Worm (Caenorhabditis elegans) whole organism, young adult: ENCODE data around the gene E04F6.4.

Experiments
- B0336.3 ChIP-seq: fragments of 200-800 bp; sonication (Bioruptor generic); IDR thresholded peaks from 2 replicates; pipeline ENCODE4 v1.3.6; 2022; ENCODE audit warnings: missing genetic modification characterization, missing compliant biosample characterization
- C06A6.2 ChIP-seq: fragments of 200-800 bp; sonication (Bioruptor generic); conservative IDR thresholded peaks from 2 replicates; pipeline ENCODE4 v1.3.6; 2022; ENCODE audit warnings: missing genetic modification characterization, missing compliant biosample characterization
- F22D6.2 ChIP-seq: sonication (generic microtip); optimal IDR thresholded peaks from 2 replicates; lab custom pipeline; 2016; ENCODE audit warnings: mild to moderate bottlenecking, missing genetic modification characterization, missing compliant biosample characterization
- F23B12.7 ChIP-seq: sonication (generic microtip); optimal IDR thresholded peaks from 2 replicates; lab custom pipeline; 2017; ENCODE audit warnings: missing genetic modification characterization, mild to moderate bottlenecking, missing compliant biosample characterization, antibody characterized with exemption, moderate library complexity; ENCODE audit not compliant: insufficient read depth
- F33H1.4 ChIP-seq: fragments of 200-800 bp; sonication (Bioruptor generic); IDR thresholded peaks from 2 replicates; pipeline ENCODE4 v1.3.6; 2022; ENCODE audit warnings: missing genetic modification reagents, missing genetic modification characterization, missing compliant biosample characterization
- F49E8.2 ChIP-seq: sonication (generic microtip); optimal IDR thresholded peaks from 3 replicates; lab custom pipeline; 2017; ENCODE audit warnings: missing genetic modification characterization, mild to moderate bottlenecking, missing compliant biosample characterization, antibody characterized with exemption, moderate library complexity; ENCODE audit not compliant: insufficient read depth
- F52B5.7 ChIP-seq: sonication (generic microtip); optimal IDR thresholded peaks from 2 replicates; lab custom pipeline; 2016; ENCODE audit warnings: mild to moderate bottlenecking, missing genetic modification characterization, missing compliant biosample characterization
- K12H6.12 ChIP-seq: fragments of 200-800 bp; sonication (Bioruptor generic); optimal IDR thresholded peaks from 2 replicates; lab custom pipeline; 2018; ENCODE audit warnings: mild to moderate bottlenecking, missing genetic modification characterization, missing compliant biosample characterization
- T07F8.4 ChIP-seq: sonication (generic microtip); optimal IDR thresholded peaks from 2 replicates; lab custom pipeline; 2016; ENCODE audit warnings: mild to moderate bottlenecking, missing genetic modification characterization, moderate library complexity, missing compliant biosample characterization
- Y95B8A.8 ChIP-seq: fragments of 200-800 bp; sonication (Bioruptor generic); IDR thresholded peaks from 2 replicates; pipeline ENCODE4 v1.3.6; 2022; ENCODE audit warnings: missing genetic modification reagents, missing genetic modification characterization, missing compliant biosample characterization
- athp-1 ChIP-seq: sonication (generic microtip); optimal IDR thresholded peaks from 2 replicates; lab custom pipeline; 2017; ENCODE audit warnings: mild to moderate bottlenecking, missing genetic modification characterization, missing compliant biosample characterization
- ceh-27 ChIP-seq: fragments of 200-800 bp; sonication (Bioruptor generic); optimal IDR thresholded peaks from 2 replicates; lab custom pipeline; 2018; ENCODE audit warnings: mild to moderate bottlenecking, missing genetic modification characterization, moderate library complexity, missing compliant biosample characterization
- ceh-91 ChIP-seq: fragments of 200-800 bp; sonication (Bioruptor generic); IDR thresholded peaks from 2 replicates; pipeline ENCODE4 v1.3.6; 2022; ENCODE audit warnings: missing genetic modification reagents, missing genetic modification characterization, missing compliant biosample characterization
- chd-7 ChIP-seq: sonication (generic microtip); optimal IDR thresholded peaks from 2 replicates; lab custom pipeline; 2016; ENCODE audit warnings: mild to moderate bottlenecking, missing genetic modification characterization, moderate library complexity, missing compliant biosample characterization
- egrh-3 ChIP-seq: fragments of 200-800 bp; sonication (Bioruptor generic); IDR thresholded peaks from 2 replicates; pipeline ENCODE4 v1.3.6; 2022; ENCODE audit warnings: missing genetic modification reagents, missing genetic modification characterization, missing compliant biosample characterization
- ekl-4 ChIP-seq: fragments of 200-800 bp; sonication (Bioruptor generic); IDR thresholded peaks from 2 replicates; pipeline ENCODE4 v1.3.6; 2022; ENCODE audit warnings: missing genetic modification reagents, missing genetic modification characterization, missing compliant biosample characterization
- him-1 ChIP-seq: sonication (generic microtip); optimal IDR thresholded peaks from 2 replicates; lab custom pipeline; 2016; ENCODE audit warnings: missing genotype, missing genetic modification reagents, missing genetic modification characterization, missing compliant biosample characterization
- hlh-26 ChIP-seq: fragments of 200-800 bp; sonication (Bioruptor generic); conservative IDR thresholded peaks from 2 replicates; pipeline ENCODE4 v1.3.6; 2022; ENCODE audit warnings: missing genetic modification reagents, missing genetic modification characterization, missing compliant biosample characterization
- hmg-1.2 ChIP-seq: fragments of 200-800 bp; sonication (Bioruptor generic); IDR thresholded peaks from 2 replicates; pipeline ENCODE4 v1.3.6; 2022; ENCODE audit warnings: missing genetic modification reagents, missing genetic modification characterization, missing compliant biosample characterization
- hsf-1 ChIP-seq: fragments of 200-800 bp; sonication (Bioruptor generic); IDR thresholded peaks from 2 replicates; pipeline ENCODE4 v1.3.6; 2022; ENCODE audit warnings: missing genetic modification reagents, missing genetic modification characterization, missing compliant biosample characterization
- let-607 ChIP-seq, 2 experiments: fragments of 200-800 bp in 1 of 2; sonication (Bioruptor generic) in 1 of 2; sonication (generic microtip) in 1 of 2; optimal IDR thresholded peaks; 2 replicates each; lab custom pipeline; 2016 to 2018; ENCODE audit warnings: mild to moderate bottlenecking in 2 of 2, missing compliant biosample characterization in 2 of 2, missing genetic modification characterization in 2 of 2, moderate library complexity in 2 of 2, missing genotype in 1 of 2
- lin-40 ChIP-seq: sonication (generic microtip); optimal IDR thresholded peaks from 2 replicates; lab custom pipeline; 2016; ENCODE audit warnings: missing genetic modification characterization, mild to moderate bottlenecking, missing compliant biosample characterization, missing genotype, missing genetic modification reagents
- lir-1 ChIP-seq: fragments of 200-800 bp; sonication (Bioruptor generic); conservative IDR thresholded peaks from 2 replicates; pipeline ENCODE4 v1.3.6; 2022; ENCODE audit warnings: missing genetic modification reagents, missing genetic modification characterization, missing compliant biosample characterization
- madf-8 ChIP-seq: fragments of 200-800 bp; sonication (Bioruptor generic); conservative IDR thresholded peaks from 2 replicates; pipeline ENCODE4 v1.3.6; 2022; ENCODE audit warnings: missing genetic modification reagents, missing genetic modification characterization, missing compliant biosample characterization
- mel-28 ChIP-seq: sonication (generic microtip); optimal IDR thresholded peaks from 2 replicates; lab custom pipeline; 2016; ENCODE audit warnings: borderline replicate concordance, mild to moderate bottlenecking, missing genetic modification characterization, missing compliant biosample characterization
- mxl-1 ChIP-seq: sonication (generic microtip); optimal IDR thresholded peaks from 2 replicates; lab custom pipeline; 2016; ENCODE audit warnings: missing genetic modification characterization, missing compliant biosample characterization
- nfya-2 ChIP-seq: fragments of 200-800 bp; sonication (Bioruptor generic); IDR thresholded peaks from 2 replicates; pipeline ENCODE4 v1.3.6; 2022; ENCODE audit warnings: missing genetic modification reagents, missing genetic modification characterization, missing compliant biosample characterization
- nhr-179 ChIP-seq: sonication (generic microtip); optimal IDR thresholded peaks from 2 replicates; lab custom pipeline; 2016; ENCODE audit warnings: mild to moderate bottlenecking, missing genetic modification characterization, missing compliant biosample characterization
- nhr-80 ChIP-seq: sonication (generic microtip); optimal IDR thresholded peaks from 2 replicates; lab custom pipeline; 2016; ENCODE audit warnings: missing genetic modification characterization, missing compliant biosample characterization
- pbrm-1 ChIP-seq: fragments of 200-800 bp; sonication (Bioruptor generic); IDR thresholded peaks from 2 replicates; pipeline ENCODE4 v1.3.6; 2022; ENCODE audit warnings: missing genetic modification reagents, missing genetic modification characterization, missing compliant biosample characterization
- sdz-38 ChIP-seq: sonication (generic microtip); optimal IDR thresholded peaks from 2 replicates; lab custom pipeline; 2016; ENCODE audit warnings: missing genotype, missing genetic modification characterization, missing compliant biosample characterization
- snpc-3.4 ChIP-seq: sonication (generic microtip); optimal IDR thresholded peaks from 2 replicates; lab custom pipeline; 2017; ENCODE audit warnings: missing genetic modification characterization, mild to moderate bottlenecking, missing compliant biosample characterization, antibody characterized with exemption, moderate library complexity, missing genotype, missing genetic modification reagents
- tlf-1 ChIP-seq: fragments of 200-800 bp; sonication (Bioruptor generic); optimal IDR thresholded peaks from 2 replicates; lab custom pipeline; 2018; ENCODE audit warnings: mild to moderate bottlenecking, missing genetic modification characterization, missing compliant biosample characterization
- zfh-2 ChIP-seq: fragments of 200-800 bp; sonication (Bioruptor generic); conservative IDR thresholded peaks from 2 replicates; pipeline ENCODE4 v1.3.6; 2022; ENCODE audit warnings: missing genetic modification reagents, missing genetic modification characterization, missing compliant biosample characterization
- ztf-25 ChIP-seq: fragments of 200-800 bp; sonication (Bioruptor generic); IDR thresholded peaks from 2 replicates; pipeline ENCODE4 v1.3.6; 2022; ENCODE audit warnings: missing genetic modification reagents, missing genetic modification characterization, missing compliant biosample characterization
- ztf-26 ChIP-seq: sonication (generic microtip); optimal IDR thresholded peaks from 2 replicates; lab custom pipeline; 2017; ENCODE audit warnings: missing genetic modification characterization, missing compliant biosample characterization
- ztf-6 ChIP-seq: fragments of 200-800 bp; sonication (Bioruptor generic); IDR thresholded peaks from 2 replicates; pipeline ENCODE4 v1.3.6; 2022; ENCODE audit warnings: missing genetic modification reagents, missing genetic modification characterization, missing compliant biosample characterization

The E04F6.4 gene

DNA sequence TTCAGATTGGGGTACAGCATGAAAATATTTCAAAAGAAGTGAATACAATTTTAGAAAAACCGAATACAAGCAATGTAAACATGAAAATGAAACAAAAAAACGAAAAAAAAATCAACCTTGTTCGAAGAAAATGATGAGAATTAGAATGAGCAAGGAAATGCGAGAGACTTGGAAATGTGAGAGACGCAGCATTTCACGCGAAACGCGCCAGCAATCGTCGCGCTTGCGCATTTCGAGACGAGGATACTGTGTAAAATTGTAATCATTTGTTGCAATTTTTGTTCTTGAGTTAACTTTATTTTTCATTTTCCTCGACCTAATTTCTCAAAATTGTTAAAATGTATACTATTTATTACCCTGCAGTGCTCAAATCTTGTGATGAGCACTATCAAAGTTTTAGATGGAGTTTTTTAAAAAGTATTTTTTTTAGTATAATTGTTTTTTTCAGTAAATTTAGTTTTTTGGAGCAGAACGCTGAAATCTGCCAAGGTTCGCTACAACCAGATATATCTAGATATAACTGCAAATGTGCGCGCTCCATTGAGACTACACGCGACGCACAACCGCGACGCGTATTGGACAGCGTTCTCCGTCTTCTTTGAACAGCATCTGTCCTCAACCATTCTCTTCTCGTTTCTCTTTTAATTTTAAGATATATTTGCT is 37.1 kb upstream of the E04F6.4 start, which contains the start of gene fust-1 (continued):
- peak; percentile 77; the same call in 1 of the 2 replicates for TF ChIP-seq ztf-6 (GFP tag; lab: Robert Waterston, UW)
- TF ChIP-seq C06A6.2 (GFP tag; lab: Robert Waterston, UW) = peak; percentile 88
- peak; percentile 96 for TF ChIP-seq ekl-4 (GFP tag; lab: Robert Waterston, UW)
- no peak for TF ChIP-seq nhr-179 (tag; lab: Kevin White, UChicago)
- no peak for TF ChIP-seq T07F8.4 (tag; lab: Kevin White, UChicago)
- TF ChIP-seq ceh-91 (GFP tag; lab: Robert Waterston, UW) = peak; percentile 88
- TF ChIP-seq F49E8.2 (tag; lab: Kevin White, UChicago) = peak; percentile 83
- no peak for TF ChIP-seq ztf-25
- TF ChIP-seq egrh-3 (GFP tag; lab: Robert Waterston, UW) = no peak; the same call in 1 of the 2 replicates
- TF ChIP-seq nfya-2 (GFP tag; lab: Robert Waterston, UW) = no peak
- TF ChIP-seq madf-8 (GFP tag; lab: Robert Waterston, UW) = peak; percentile 86
- TF ChIP-seq B0336.3 (GFP tag; lab: Robert Waterston, UW) = peak; percentile 96
- TF ChIP-seq sdz-38 (tag; lab: Kevin White, UChicago) = no peak
- peak; percentile 88 for TF ChIP-seq lir-1 (GFP tag; lab: Robert Waterston, UW)
- TF ChIP-seq mel-28 = no peak
- TF ChIP-seq ztf-26 (tag; lab: Kevin White, UChicago) = peak; percentile 88
- TF ChIP-seq ceh-27 (GFP tag; lab: Kevin White, UChicago) = peak; percentile 90
- TF ChIP-seq mxl-1 = no peak
- peak; percentile 97 for TF ChIP-seq hmg-1.2 (GFP tag; lab: Robert Waterston, UW)
- peak; percentile 17 for TF ChIP-seq F52B5.7 (tag; lab: Kevin White, UChicago)
- peak; percentile 82 for TF ChIP-seq F33H1.4
- TF ChIP-seq hlh-26 (GFP tag; lab: Robert Waterston, UW) = no peak
- peak; percentile 93 for TF ChIP-seq Y95B8A.8
- peak; percentile 93 for TF ChIP-seq athp-1
- TF ChIP-seq nhr-80 (tag; lab: Kevin White, UChicago) = peak; percentile 70
- peak; percentile 97 for TF ChIP-seq lin-40
- TF ChIP-seq K12H6.12 (tag; lab: Kevin White, UChicago) = peak; percentile 88
- TF ChIP-seq F23B12.7 (tag; lab: Kevin White, UChicago) = peak; percentile 87
- TF ChIP-seq him-1 (tag; lab: Kevin White, UChicago) = peak; percentile 75
- peak; percentile 80 for TF ChIP-seq chd-7 (tag; lab: Kevin White, UChicago)
- TF ChIP-seq snpc-3.4 (tag; lab: Kevin White, UChicago) = peak; percentile 95
- TF ChIP-seq tlf-1 (GFP tag; lab: Kevin White, UChicago) = peak; percentile 95

DNA sequence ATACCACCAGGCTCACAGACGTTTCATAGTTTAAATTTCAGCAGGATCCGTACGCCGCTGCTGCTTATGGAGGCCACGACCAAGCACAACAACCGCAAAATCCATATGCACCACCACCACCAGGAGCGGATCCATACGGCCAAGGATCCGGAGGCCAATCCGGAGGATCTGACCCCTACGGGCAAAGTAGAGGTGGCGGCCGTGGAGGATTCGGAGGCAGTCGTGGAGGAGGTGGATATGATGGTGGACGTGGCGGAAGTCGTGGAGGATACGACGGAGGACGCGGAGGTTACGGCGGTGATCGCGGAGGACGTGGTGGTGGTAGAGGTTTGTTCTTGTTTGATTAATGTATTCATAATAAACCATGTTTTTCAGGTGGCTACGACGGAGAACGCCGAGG is 36.1 kb upstream of the E04F6.4 start:
- TF ChIP-seq hsf-1 (GFP tag; lab: Robert Waterston, UW) = 0 out of 2 replicates have a peak, but pooled peaks have one; percentile 8
- peak; percentile 51; the same call in 1 of the 2 replicates for TF ChIP-seq egrh-3 (GFP tag; lab: Robert Waterston, UW)
- peak; percentile 83 for TF ChIP-seq zfh-2 (GFP tag; lab: Robert Waterston, UW)

DNA sequence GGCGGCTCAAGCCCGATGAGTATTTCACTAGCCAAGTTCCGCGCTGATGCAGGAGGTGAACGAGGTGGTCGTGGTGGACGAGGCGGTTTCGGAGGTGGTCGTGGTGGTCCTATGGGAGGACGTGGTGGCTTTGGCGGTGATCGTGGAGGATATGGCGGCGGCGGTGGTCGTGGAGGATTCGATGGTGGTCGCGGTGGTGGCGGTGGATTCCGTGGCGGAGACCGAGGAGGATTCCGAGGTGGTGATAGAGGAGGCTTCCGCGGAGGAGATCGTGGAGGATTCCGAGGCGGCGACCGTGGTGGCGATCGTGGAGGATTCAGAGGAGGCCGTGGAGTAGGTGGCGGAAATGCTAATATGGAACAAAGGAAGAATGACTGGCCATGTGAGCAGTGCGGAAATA is 34.5 kb upstream of the E04F6.4 start:
- TF ChIP-seq lin-40 = no peak
- no peak for TF ChIP-seq F22D6.2
- no peak for TF ChIP-seq pbrm-1 (GFP tag; lab: Robert Waterston, UW)
- no peak for TF ChIP-seq let-607 (tag; optimal IDR thresholded peaks at IDR 0.05; lab: Kevin White, UChicago)
- TF ChIP-seq egrh-3 (GFP tag; lab: Robert Waterston, UW) = peak; percentile 88
- peak; percentile 88 for TF ChIP-seq zfh-2 (GFP tag; lab: Robert Waterston, UW)
- TF ChIP-seq, all 124 proteins: peak for 2
